Fruit fly (Drosophila melanogaster): Measurements from ENCODE around the gene obe.

- TF ChIP-seq CG8478 (optimal IDR thresholded peaks at IDR 0.05) (no peak), CTCF (optimal IDR thresholded peaks at IDR 0.05) (no peak)
Observed at dm6 chr3R:15436799-15437198, 49.1 kb upstream of the obe start.

All from S2 (cell line).